Fruit fly (Drosophila melanogaster): Measurements from ENCODE around the gene Rpn3.
A peak's percentile ranks its signal among the peaks of the same experiment; 100 is the strongest.

The Rpn3 gene

dm6 chr2L:19079742-19080141 lies 28.2 kb downstream of the Rpn3 start (continued):
- TF ChIP-seq D (optimal IDR thresholded peaks at IDR 0.05) (no peak), D (GFP tag; optimal IDR thresholded peaks at IDR 0.05) (no peak), CG11504 (tag; optimal IDR thresholded peaks at IDR 0.05) (peak; percentile 99), bowl (GFP tag; IDR thresholded peaks at IDR 0.05) (peak; percentile 18; the same call in 1 of the 2 replicates), Ets97D (GFP tag; optimal IDR thresholded peaks at IDR 0.05) (peak; percentile 59), amos (GFP tag; IDR thresholded peaks at IDR 0.05; ENCODE audit: partially characterized antibody) (no peak), tio (GFP tag; optimal IDR thresholded peaks at IDR 0.05) (no peak), MTF-1 (GFP tag; optimal IDR thresholded peaks at IDR 0.05; ENCODE audit: borderline replicate concordance) (peak; percentile 27), Med (GFP tag) (peak; percentile 61), org-1 (GFP tag; optimal IDR thresholded peaks at IDR 0.05) (peak; percentile 7), bsh (GFP tag; optimal IDR thresholded peaks at IDR 0.05) (peak in 1 of 2 experiments; percentile 22), cg (GFP tag; optimal IDR thresholded peaks at IDR 0.05) (peak; percentile 35)

dm6 chr2L:19083320-19083764 lies 31.8 kb downstream of the Rpn3 start:
- no peak for TF ChIP-seq tio (GFP tag; optimal IDR thresholded peaks at IDR 0.05)
- no peak for TF ChIP-seq CG11085 (GFP tag; IDR thresholded peaks at IDR 0.05)
- peak; percentile 21 to 88 for TF ChIP-seq insv (GFP tag; optimal IDR thresholded peaks at IDR 0.05)
- TF ChIP-seq crol (GFP tag; IDR thresholded peaks at IDR 0.05) = peak; percentile 25; the same call in 1 of the 2 replicates
- no peak for TF ChIP-seq CG1233 (GFP tag; optimal IDR thresholded peaks at IDR 0.05)
- no peak for TF ChIP-seq phol (tag; optimal IDR thresholded peaks at IDR 0.05)
- TF ChIP-seq z (GFP tag; IDR thresholded peaks at IDR 0.05) = no peak
- TF ChIP-seq Nf-YC (tag; optimal IDR thresholded peaks at IDR 0.05) = peak; percentile 95
- TF ChIP-seq Deaf1 (tag; optimal IDR thresholded peaks at IDR 0.05) = peak; percentile 78
- no peak for TF ChIP-seq so (GFP tag; IDR thresholded peaks at IDR 0.05)
- peak; percentile 1 for TF ChIP-seq pros (GFP tag; optimal IDR thresholded peaks at IDR 0.05)
- no peak for TF ChIP-seq zen (tag; optimal IDR thresholded peaks at IDR 0.05)
- TF ChIP-seq CG6254 (GFP tag; optimal IDR thresholded peaks at IDR 0.05) = peak; percentile 98
- TF ChIP-seq Dip2 (GFP tag; IDR thresholded peaks at IDR 0.05) = no peak
- TF ChIP-seq Chrac-16 (GFP tag; optimal IDR thresholded peaks at IDR 0.05) = no peak
- peak; percentile 89 for TF ChIP-seq CG4360 (GFP tag; IDR thresholded peaks at IDR 0.05)
- 0 out of 2 replicates have a peak, but pooled peaks have one; percentile 27 for TF ChIP-seq HLH3B (GFP tag; IDR thresholded peaks at IDR 0.05)
- no peak for TF ChIP-seq Spps (tag; optimal IDR thresholded peaks at IDR 0.05)
- peak; percentile 15; the same call in 1 of the 2 replicates for TF ChIP-seq Drgx (GFP tag; IDR thresholded peaks at IDR 0.05)
- no peak for TF ChIP-seq eyg (GFP tag; optimal IDR thresholded peaks at IDR 0.05)
- no peak for TF ChIP-seq CG18262 (tag; optimal IDR thresholded peaks at IDR 0.05)
- peak; percentile 98 for TF ChIP-seq Hr39 (optimal IDR thresholded peaks at IDR 0.05)
- no peak for TF ChIP-seq gfzf (GFP tag; optimal IDR thresholded peaks at IDR 0.05)
- TF ChIP-seq Med (GFP tag) = peak; percentile 25
- TF ChIP-seq cg (GFP tag; optimal IDR thresholded peaks at IDR 0.05) = peak; percentile 63
- peak; percentile 93 for TF ChIP-seq Nf-YB (GFP tag; optimal IDR thresholded peaks at IDR 0.05)
- no peak for TF ChIP-seq rib (GFP tag; IDR thresholded peaks at IDR 0.05)
- TF ChIP-seq Atf3 (GFP tag; optimal IDR thresholded peaks at IDR 0.05) = no peak
- TF ChIP-seq jigr1 (GFP tag; IDR thresholded peaks at IDR 0.05) = no peak
- TF ChIP-seq abd-A (tag; optimal IDR thresholded peaks at IDR 0.05) = peak; percentile 1
- TF ChIP-seq seq (GFP tag; IDR thresholded peaks at IDR 0.05) = peak; percentile 47; the same call in 1 of the 2 replicates
- peak; percentile 34 for TF ChIP-seq sqz (GFP tag; optimal IDR thresholded peaks at IDR 0.05)
- peak; percentile 51 for TF ChIP-seq ewg (GFP tag; optimal IDR thresholded peaks at IDR 0.05)
- peak; percentile 24; the same call in 1 of the 2 replicates for TF ChIP-seq Adf1 (GFP tag; IDR thresholded peaks at IDR 0.05)
- TF ChIP-seq CG10366 (GFP tag; IDR thresholded peaks at IDR 0.05) = peak; percentile 70
- TF ChIP-seq Oli (tag; optimal IDR thresholded peaks at IDR 0.05) = no peak
- no peak for TF ChIP-seq CG11723 (GFP tag; optimal IDR thresholded peaks at IDR 0.05)
- TF ChIP-seq CG12219 (GFP tag; optimal IDR thresholded peaks at IDR 0.05) = no peak
